Worm (Caenorhabditis elegans): ENCODE results near the gene T01B7.13.

The T01B7.13 gene

DNA sequence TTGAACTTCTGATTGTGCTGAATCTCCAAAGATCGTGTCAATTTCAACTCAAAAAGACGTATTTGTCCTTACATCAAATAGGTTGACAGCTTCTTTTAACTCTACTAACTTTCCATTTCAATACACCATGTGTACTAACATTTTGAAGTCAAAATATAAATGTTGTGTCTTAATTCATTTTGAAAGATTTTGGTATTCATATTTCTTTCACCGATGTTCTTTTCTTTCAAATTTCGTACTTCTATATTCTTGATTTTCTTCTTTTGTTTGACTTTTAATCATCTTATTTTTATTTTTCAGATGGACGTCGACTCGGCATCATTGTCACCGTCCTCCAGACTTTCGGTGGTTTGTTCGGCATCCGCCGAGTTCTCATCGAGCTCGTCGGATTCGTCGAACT is 36.5 kb downstream of the T01B7.13 start, which contains the start of gene atf-2:
TSS of gene atf-2 (plus strand) at position 301 of the 400 bp plus-strand sequence.
- no peak for TF ChIP-seq lin-11 (tag; optimal IDR thresholded peaks at IDR 0.05)
- no peak for TF ChIP-seq sma-9 (GFP tag; optimal IDR thresholded peaks at IDR 0.05)
- no peak for TF ChIP-seq sma-9 (tag; optimal IDR thresholded peaks at IDR 0.05)
- no peak for TF ChIP-seq egl-27 (tag; optimal IDR thresholded peaks at IDR 0.05)
- TF ChIP-seq ztf-4 (tag; optimal IDR thresholded peaks at IDR 0.05), result no peak
- TF ChIP-seq skn-1 (tag; optimal IDR thresholded peaks at IDR 0.05), result no peak
- no peak for TF ChIP-seq ZK546.5 (tag; optimal IDR thresholded peaks at IDR 0.05)
- no peak for TF ChIP-seq nhr-11 (tag; optimal IDR thresholded peaks at IDR 0.05)
- no peak for TF ChIP-seq nhr-77 (tag; optimal IDR thresholded peaks at IDR 0.05)
- TF ChIP-seq Y55F3AM.14 (GFP tag; optimal IDR thresholded peaks at IDR 0.05), result no peak

DNA sequence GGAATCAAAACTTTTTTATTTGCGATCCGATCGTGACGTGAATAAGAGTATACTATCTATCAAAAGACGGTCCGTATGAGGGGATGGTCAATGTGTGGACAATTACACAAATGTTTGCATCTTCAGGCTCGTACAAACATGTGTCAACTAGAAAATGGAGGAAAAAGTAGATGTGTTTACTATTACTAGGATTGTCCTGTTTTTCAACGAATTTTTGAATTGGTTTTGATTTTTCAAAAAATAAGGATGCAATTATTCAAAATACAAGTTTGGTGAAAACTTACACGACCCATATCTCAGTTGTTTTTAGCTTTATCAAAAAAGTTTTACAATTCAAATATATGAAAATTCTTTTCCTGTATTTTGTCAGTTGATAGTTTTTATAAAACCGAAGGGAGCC is 40.1 kb downstream of the T01B7.13 start, which contains the start of gene K08F8.7:
TSS of gene K08F8.7 (minus strand) at position 101 of the 400 bp plus-strand sequence.
- TF ChIP-seq nhr-237 (tag; optimal IDR thresholded peaks at IDR 0.05) (no peak), peb-1 (tag; optimal IDR thresholded peaks at IDR 0.05) (no peak), aly-2 (tag; optimal IDR thresholded peaks at IDR 0.05) (no peak), mab-5 (tag; optimal IDR thresholded peaks at IDR 0.05) (no peak), alr-1 (tag; optimal IDR thresholded peaks at IDR 0.05) (no peak), unc-62 (GFP tag; optimal IDR thresholded peaks at IDR 0.05) (no peak), C34F6.9 (tag; optimal IDR thresholded peaks at IDR 0.05) (no peak), sma-9 (GFP tag; optimal IDR thresholded peaks at IDR 0.05) (no peak), sma-9 (tag; optimal IDR thresholded peaks at IDR 0.05) (no peak), ztf-1 (GFP tag; conservative IDR thresholded peaks at IDR 0.05) (no peak), zag-1 (tag; optimal IDR thresholded peaks at IDR 0.05) (no peak), blmp-1 (tag; optimal IDR thresholded peaks at IDR 0.05; ENCODE audit: insufficient read depth) (no peak), R02D3.7 (tag; optimal IDR thresholded peaks at IDR 0.05) (no peak), elt-3 (tag; optimal IDR thresholded peaks at IDR 0.05) (no peak), nhr-6 (tag; optimal IDR thresholded peaks at IDR 0.05) (no peak), lin-39 (tag; optimal IDR thresholded peaks at IDR 0.05) (no peak)

DNA sequence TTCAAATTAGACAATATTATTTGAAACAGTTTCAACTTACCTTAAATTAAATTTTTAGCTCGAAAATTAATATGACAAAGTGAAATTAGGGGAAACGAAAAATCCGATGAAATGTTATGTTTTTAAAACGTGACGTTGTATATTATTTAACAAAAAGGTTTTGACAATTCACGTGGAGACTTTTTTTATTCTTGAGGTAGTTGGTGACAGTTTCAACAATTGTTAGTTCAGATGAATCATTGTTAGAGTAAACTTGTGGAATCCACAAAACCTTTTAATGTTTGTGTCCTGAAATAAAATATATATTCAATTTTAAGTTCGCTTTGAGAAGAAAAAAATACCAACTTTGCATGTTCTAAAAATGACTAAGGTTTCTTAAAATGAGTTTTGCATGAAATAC is 44.3 kb downstream of the T01B7.13 start, which contains the start of gene fut-1:
TSS of gene fut-1 (minus strand) at position 101 of the 400 bp plus-strand sequence.
- TF ChIP-seq unc-55 (GFP tag; optimal IDR thresholded peaks at IDR 0.05), result no peak
- TF ChIP-seq fos-1 (tag; optimal IDR thresholded peaks at IDR 0.05), result no peak
- TF ChIP-seq sma-9 (GFP tag; optimal IDR thresholded peaks at IDR 0.05), result no peak
- TF ChIP-seq sma-9 (tag; optimal IDR thresholded peaks at IDR 0.05), result no peak
- TF ChIP-seq crh-2 (tag; optimal IDR thresholded peaks at IDR 0.05), result no peak
- TF ChIP-seq lin-13 (GFP tag; optimal IDR thresholded peaks at IDR 0.05), result no peak
- TF ChIP-seq nhr-10 (tag; optimal IDR thresholded peaks at IDR 0.05), result no peak
- TF ChIP-seq dmd-4 (tag; optimal IDR thresholded peaks at IDR 0.05), result no peak
- no peak for TF ChIP-seq ztf-11 (tag; optimal IDR thresholded peaks at IDR 0.05)

DNA sequence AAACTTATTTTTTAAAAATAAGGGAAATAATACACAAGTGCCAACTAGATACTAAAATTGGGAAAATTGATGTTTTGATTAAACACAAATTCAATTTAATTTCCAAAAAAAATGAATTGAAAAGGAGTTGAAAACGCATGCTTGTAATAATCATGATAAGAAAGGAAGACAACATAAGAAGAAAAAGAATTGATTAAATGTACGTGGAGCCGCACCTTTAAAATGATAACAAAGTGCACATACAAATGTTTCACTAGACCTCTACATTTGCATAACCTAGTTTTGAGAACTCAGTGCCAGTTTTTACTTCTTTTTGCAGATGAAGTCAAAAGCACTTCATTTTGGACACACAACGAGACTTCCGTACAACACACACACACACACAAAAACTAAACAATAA is 46.5 kb downstream of the T01B7.13 start:
- TF ChIP-seq crh-2 (tag; optimal IDR thresholded peaks at IDR 0.05) (no peak), ceh-16 (tag; optimal IDR thresholded peaks at IDR 0.05) (no peak), unc-39 (tag; optimal IDR thresholded peaks at IDR 0.05) (no peak), ztf-11 (tag; optimal IDR thresholded peaks at IDR 0.05) (no peak), sma-9 (GFP tag; optimal IDR thresholded peaks at IDR 0.05) (no peak), sma-9 (tag; optimal IDR thresholded peaks at IDR 0.05) (no peak), fos-1 (tag; optimal IDR thresholded peaks at IDR 0.05) (peak; percentile 63)

DNA sequence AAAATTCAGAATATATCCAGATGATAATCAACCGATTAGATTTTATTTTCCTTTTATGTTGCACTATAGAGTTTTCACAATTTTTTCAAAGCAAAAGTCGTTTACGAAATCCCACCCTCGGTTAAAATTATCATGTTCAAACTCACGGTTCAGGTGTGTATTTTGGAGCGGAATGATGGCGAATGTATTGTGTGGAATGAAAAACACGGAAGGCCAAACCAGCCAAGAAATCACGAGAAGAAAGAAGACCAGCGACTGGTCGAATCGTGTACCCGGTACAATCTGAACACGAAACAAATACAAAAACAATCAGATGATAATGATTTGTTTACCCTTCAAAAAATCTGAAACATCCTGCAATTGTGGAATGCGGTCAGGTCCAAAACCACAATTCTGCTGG is 48.2 kb downstream of the T01B7.13 start:
- TF ChIP-seq ceh-16 (tag; optimal IDR thresholded peaks at IDR 0.05) (no peak), unc-62 (GFP tag; optimal IDR thresholded peaks at IDR 0.05) (no peak), F13H6.1 (tag; optimal IDR thresholded peaks at IDR 0.05) (no peak), sma-3 (GFP tag; optimal IDR thresholded peaks at IDR 0.05) (no peak), snpc-4 (tag; optimal IDR thresholded peaks at IDR 0.05) (no peak), crh-2 (tag; optimal IDR thresholded peaks at IDR 0.05) (no peak), elt-1 (tag; optimal IDR thresholded peaks at IDR 0.05) (no peak), ama-1 (optimal IDR thresholded peaks at IDR 0.05) (no peak), mdl-1 (tag; optimal IDR thresholded peaks at IDR 0.05) (no peak), lin-11 (tag; optimal IDR thresholded peaks at IDR 0.05) (no peak), nhr-23 (tag; optimal IDR thresholded peaks at IDR 0.05) (no peak), nhr-77 (tag; optimal IDR thresholded peaks at IDR 0.05) (no peak), lin-13 (GFP tag; optimal IDR thresholded peaks at IDR 0.05) (no peak), elt-3 (tag; optimal IDR thresholded peaks at IDR 0.05) (no peak), alr-1 (tag; optimal IDR thresholded peaks at IDR 0.05) (no peak), fos-1 (tag; optimal IDR thresholded peaks at IDR 0.05) (no peak)
